Worm (Caenorhabditis elegans): ENCODE data around the gene nspc-3.

DNA sequence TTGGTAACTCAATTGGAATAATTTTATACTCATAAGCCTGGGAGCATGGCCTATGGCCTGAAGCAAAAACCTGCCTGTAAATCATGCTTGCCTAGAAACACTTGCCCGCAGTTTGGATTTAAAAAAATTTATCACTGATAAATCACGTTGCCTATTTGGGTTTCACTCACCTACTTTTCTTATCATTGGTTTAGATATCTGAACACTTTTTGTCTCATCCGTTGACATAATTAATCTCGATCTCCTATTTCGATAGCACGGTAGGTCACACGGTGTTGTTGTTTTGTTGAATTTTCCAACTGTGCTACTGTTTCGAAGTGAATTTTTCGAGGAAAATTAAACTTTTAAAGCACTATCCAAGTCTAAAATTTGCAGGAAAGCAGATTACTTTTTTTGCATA is 29.8 kb upstream of the nspc-3 start:
- TF ChIP-seq drap-1 (GFP tag; optimal IDR thresholded peaks at IDR 0.05) (no peak), unc-62 (GFP tag; optimal IDR thresholded peaks at IDR 0.05) (no peak)
